Worm (Caenorhabditis elegans): ENCODE measurements around the gene F16B4.4.

The F16B4.4 gene

ce11 chrV:1553004-1553403 lies 40.8 kb upstream of the F16B4.4 start, which contains the start of gene srsx-8:
Gene srsx-8, minus strand, starts transcription at chrV:1553104.
- no peak for TF ChIP-seq nhr-85 (tag)
- TF ChIP-seq F16B12.6 (tag; optimal IDR thresholded peaks at IDR 0.05): no peak
- no peak for TF ChIP-seq nhr-84 (tag; optimal IDR thresholded peaks at IDR 0.05)

ce11 chrV:1555072-1555471 lies 38.7 kb upstream of the F16B4.4 start:
- TF ChIP-seq ets-5 (GFP tag; IDR thresholded peaks at IDR 0.05): no peak
- no peak for TF ChIP-seq rnt-1 (tag; optimal IDR thresholded peaks at IDR 0.05)
- no peak for TF ChIP-seq unc-130 (tag; optimal IDR thresholded peaks at IDR 0.05)
- no peak for TF ChIP-seq mep-1 (tag; optimal IDR thresholded peaks at IDR 0.05)
- no peak for TF ChIP-seq nhr-47 (tag; optimal IDR thresholded peaks at IDR 0.05)

ce11 chrV:1558113-1558512 lies 35.7 kb upstream of the F16B4.4 start:
- TF ChIP-seq zip-4 (GFP tag; optimal IDR thresholded peaks at IDR 0.05): no peak
- TF ChIP-seq hpl-2 (GFP tag; optimal IDR thresholded peaks at IDR 0.05): no peak
- no peak for TF ChIP-seq swsn-7 (tag; optimal IDR thresholded peaks at IDR 0.05)
- TF ChIP-seq elt-2 (tag; optimal IDR thresholded peaks at IDR 0.05): peak; percentile 17

- TF ChIP-seq nhr-19 (GFP tag; conservative IDR thresholded peaks at IDR 0.05): 0 out of 2 replicates have a peak, but pooled peaks have one; percentile 8
Observed at ce11 chrV:1561169-1561568, 32.6 kb upstream of the F16B4.4 start.

- TF ChIP-seq F16B12.6 (tag; optimal IDR thresholded peaks at IDR 0.05): no peak
- no peak for TF ChIP-seq unc-86 (tag; optimal IDR thresholded peaks at IDR 0.05)
- no peak for TF ChIP-seq nhr-71 (tag; optimal IDR thresholded peaks at IDR 0.05)
- TF ChIP-seq zip-4 (GFP tag; optimal IDR thresholded peaks at IDR 0.05): no peak
- TF ChIP-seq sox-4 (tag; optimal IDR thresholded peaks at IDR 0.05): no peak
- no peak for TF ChIP-seq ztf-11 (tag; optimal IDR thresholded peaks at IDR 0.05)
- TF ChIP-seq lin-35 (GFP tag; optimal IDR thresholded peaks at IDR 0.05): no peak
- TF ChIP-seq nhr-84 (tag; optimal IDR thresholded peaks at IDR 0.05): no peak
- no peak for TF ChIP-seq hlh-17 (GFP tag; optimal IDR thresholded peaks at IDR 0.05; ENCODE audit: borderline replicate concordance)
- TF ChIP-seq ztf-4 (tag; optimal IDR thresholded peaks at IDR 0.05): no peak
- TF ChIP-seq tlp-1 (tag; optimal IDR thresholded peaks at IDR 0.05): no peak
- TF ChIP-seq nhr-12 (tag; optimal IDR thresholded peaks at IDR 0.05): no peak
- TF ChIP-seq mdl-1 (tag; optimal IDR thresholded peaks at IDR 0.05): no peak
- TF ChIP-seq fkh-8 (tag; optimal IDR thresholded peaks at IDR 0.05): no peak
- no peak for TF ChIP-seq C34B4.2 (tag; optimal IDR thresholded peaks at IDR 0.05)
- no peak for TF ChIP-seq alr-1 (tag; optimal IDR thresholded peaks at IDR 0.05; ENCODE audit: borderline replicate concordance)
Observed at ce11 chrV:1566776-1567175, 27.0 kb upstream of the F16B4.4 start, which contains the start of gene cdc-25.2. Gene cdc-25.2, plus strand, starts transcription at chrV:1567076.

ce11 chrV:1569750-1570419 lies 23.9 kb upstream of the F16B4.4 start:
- TF ChIP-seq hpl-2 (GFP tag; optimal IDR thresholded peaks at IDR 0.05): no peak
- no peak for TF ChIP-seq jun-1 (tag; optimal IDR thresholded peaks at IDR 0.05)
- peak; percentile 91 for TF ChIP-seq xbp-1 (tag; optimal IDR thresholded peaks at IDR 0.05)
- peak; percentile 52 for TF ChIP-seq blmp-1 (tag; optimal IDR thresholded peaks at IDR 0.05)

ce11 chrV:1570679-1571078 lies 23.1 kb upstream of the F16B4.4 start:
- TF ChIP-seq unc-30 (tag; optimal IDR thresholded peaks at IDR 0.05): no peak
- TF ChIP-seq dsc-1 (tag; optimal IDR thresholded peaks at IDR 0.05): peak; percentile 13

Measured in whole organism, L1 larva.